Worm (Caenorhabditis elegans) whole organism, L1 larva: Measurements from ENCODE around the gene C13C4.8.
A peak's percentile ranks its signal among the peaks of the same experiment; 100 is the strongest.

ENCODE experiments used
- C04F5.9 ChIP-seq: sonication (generic microtip); optimal IDR thresholded peaks from 2 replicates; lab custom pipeline; 2016; ENCODE audit warnings: missing genetic modification characterization, missing compliant biosample characterization
- C16A3.4 ChIP-seq: fragments of 150-350 bp; optimal IDR thresholded peaks from 2 replicates; lab custom pipeline; 2014; ENCODE audit warnings: missing biosample characterization, missing genetic modification characterization
- F16B12.6 ChIP-seq: fragments of 150-350 bp; optimal IDR thresholded peaks from 2 replicates; lab custom pipeline; 2014; ENCODE audit warnings: missing biosample characterization, missing genetic modification characterization
- Y116A8C.19 ChIP-seq: sonication (generic microtip); optimal IDR thresholded peaks from 2 replicates; lab custom pipeline; 2016; ENCODE audit warnings: missing compliant biosample characterization, missing genetic modification characterization, borderline replicate concordance
- aha-1 ChIP-seq: fragments of 150-350 bp; optimal IDR thresholded peaks from 2 replicates; lab custom pipeline; 2014; ENCODE audit warnings: missing biosample characterization, missing genetic modification characterization
- alr-1 ChIP-seq: fragments of 200-800 bp; sonication (Bioruptor generic); optimal IDR thresholded peaks from 2 replicates; lab custom pipeline; 2018; ENCODE audit warnings: borderline replicate concordance, mild to moderate bottlenecking, missing genetic modification characterization, missing compliant biosample characterization
- blmp-1 ChIP-seq: fragments of 150-350 bp; optimal IDR thresholded peaks from 2 replicates; lab custom pipeline; 2014; ENCODE audit warnings: missing biosample characterization, missing genetic modification characterization
- ceh-8 ChIP-seq: fragments of 200-800 bp; sonication (Bioruptor generic); optimal IDR thresholded peaks from 2 replicates; lab custom pipeline; 2018; ENCODE audit warnings: mild to moderate bottlenecking, missing genetic modification characterization, moderate library complexity, missing compliant biosample characterization
- ceh-88 ChIP-seq: fragments of 200-800 bp; sonication (Bioruptor generic); IDR thresholded peaks from 2 replicates; pipeline ENCODE4 v1.3.6; 2022; ENCODE audit warnings: missing genetic modification characterization, missing compliant biosample characterization
- ces-1 ChIP-seq: fragments of 150-350 bp; optimal IDR thresholded peaks from 2 replicates; lab custom pipeline; 2014; ENCODE audit warnings: missing biosample characterization, missing genetic modification reagents, missing genetic modification characterization
- dsc-1 ChIP-seq: sonication (generic microtip); optimal IDR thresholded peaks from 2 replicates; lab custom pipeline; 2016; ENCODE audit warnings: mild to moderate bottlenecking, missing genetic modification characterization, missing compliant biosample characterization
- efl-1 ChIP-seq, 4 experiments: fragments of 150-350 bp; optimal IDR thresholded peaks in 3 of 4; peaks in 1 of 4; 1 replicate in 1 of 4; 2 replicates in 3 of 4; lab custom pipeline; 2014; ENCODE audit warnings: missing biosample characterization in 2 of 4, missing genetic modification characterization in 2 of 4, missing genetic modification reagents in 2 of 4
- efl-3 ChIP-seq: fragments of 200-800 bp; sonication (Bioruptor generic); optimal IDR thresholded peaks from 2 replicates; lab custom pipeline; 2018; ENCODE audit warnings: mild to moderate bottlenecking, missing genetic modification characterization, missing compliant biosample characterization
- egl-13 ChIP-seq: sonication (generic microtip); optimal IDR thresholded peaks from 2 replicates; lab custom pipeline; 2016; ENCODE audit warnings: missing genotype, missing genetic modification reagents, missing genetic modification characterization, missing compliant biosample characterization
- fkh-10 ChIP-seq: sonication (generic microtip); optimal IDR thresholded peaks from 2 replicates; lab custom pipeline; 2017; ENCODE audit warnings: missing biosample characterization, missing genetic modification reagents, missing genetic modification characterization
- fkh-4 ChIP-seq: sonication (generic microtip); optimal IDR thresholded peaks from 2 replicates; lab custom pipeline; 2016; ENCODE audit warnings: missing compliant biosample characterization, missing genetic modification characterization, borderline replicate concordance
- fkh-8 ChIP-seq: sonication (generic microtip); optimal IDR thresholded peaks from 2 replicates; lab custom pipeline; 2016; ENCODE audit warnings: mild to moderate bottlenecking, missing genetic modification characterization, missing compliant biosample characterization
- hlh-17 ChIP-seq: fragments of 200-800 bp; sonication (Bioruptor generic); optimal IDR thresholded peaks from 2 replicates; lab custom pipeline; 2018; ENCODE audit warnings: missing genetic modification characterization, mild to moderate bottlenecking, missing compliant biosample characterization, moderate library complexity, borderline replicate concordance
- irx-1 ChIP-seq: sonication (generic microtip); optimal IDR thresholded peaks from 2 replicates; lab custom pipeline; 2016; ENCODE audit warnings: missing genetic modification characterization, missing compliant biosample characterization
- isw-1 ChIP-seq: fragments of 200-800 bp; sonication (Bioruptor generic); IDR thresholded peaks from 2 replicates; pipeline ENCODE4 v1.3.6; 2022; ENCODE audit warnings: missing genetic modification characterization, missing compliant biosample characterization
- jun-1 ChIP-seq: fragments of 150-350 bp; optimal IDR thresholded peaks from 2 replicates; lab custom pipeline; 2014; ENCODE audit warnings: missing biosample characterization, missing genetic modification reagents, missing genetic modification characterization
- lin-13 ChIP-seq: fragments of 150-350 bp; optimal IDR thresholded peaks from 2 replicates; lab custom pipeline; 2014; ENCODE audit warnings: missing biosample characterization, missing genetic modification reagents, missing genetic modification characterization
- lin-14 ChIP-seq: fragments of 200-800 bp; sonication (Bioruptor generic); optimal IDR thresholded peaks from 2 replicates; lab custom pipeline; 2018; ENCODE audit warnings: mild to moderate bottlenecking, missing genetic modification characterization, moderate library complexity, missing compliant biosample characterization
- lin-15B ChIP-seq: fragments of 150-350 bp; sonication (generic microtip); optimal IDR thresholded peaks from 3 replicates; lab custom pipeline; 2014; ENCODE audit warnings: missing biosample characterization, missing genetic modification characterization
- lir-3 ChIP-seq: sonication (generic microtip); optimal IDR thresholded peaks from 2 replicates; lab custom pipeline; 2016; ENCODE audit warnings: mild to moderate bottlenecking, missing genetic modification characterization, moderate library complexity, missing compliant biosample characterization; ENCODE audit not compliant: poor library complexity
- lsy-2 ChIP-seq, 2 experiments: fragments of 150-350 bp; optimal IDR thresholded peaks; 2 replicates each; lab custom pipeline; 2014; ENCODE audit warnings: missing biosample characterization in 2 of 2, missing genetic modification characterization in 2 of 2
- mab-9 ChIP-seq: fragments of 200-800 bp; sonication (Bioruptor generic); IDR thresholded peaks from 2 replicates; pipeline ENCODE4 v1.3.6; 2022; ENCODE audit warnings: missing genetic modification reagents, missing genetic modification characterization, missing compliant biosample characterization
- mdl-1 ChIP-seq, 2 experiments: fragments of 150-350 bp; optimal IDR thresholded peaks; 2 replicates each; lab custom pipeline; 2014 to 2017; ENCODE audit warnings: missing biosample characterization in 2 of 2, missing genetic modification characterization in 2 of 2, inconsistent platforms in 1 of 2
- mef-2 ChIP-seq: fragments of 150-350 bp; optimal IDR thresholded peaks from 2 replicates; lab custom pipeline; 2014; ENCODE audit warnings: missing biosample characterization, missing genetic modification characterization
- mep-1 ChIP-seq: fragments of 150-350 bp; optimal IDR thresholded peaks from 2 replicates; lab custom pipeline; 2014; ENCODE audit warnings: missing biosample characterization, missing genetic modification characterization
- nhr-11 ChIP-seq: fragments of 150-350 bp; optimal IDR thresholded peaks from 2 replicates; lab custom pipeline; 2014; ENCODE audit warnings: missing biosample characterization, missing genetic modification characterization
- nhr-19 ChIP-seq: fragments of 200-800 bp; sonication (Bioruptor generic); conservative IDR thresholded peaks from 2 replicates; pipeline ENCODE4 v1.3.6; 2022; ENCODE audit warnings: missing genetic modification characterization, missing compliant biosample characterization
- nhr-20 ChIP-seq: sonication (generic microtip); optimal IDR thresholded peaks from 2 replicates; lab custom pipeline; 2016; ENCODE audit warnings: mild to moderate bottlenecking, missing genetic modification characterization, missing compliant biosample characterization
- nhr-237 ChIP-seq: fragments of 150-350 bp; optimal IDR thresholded peaks from 2 replicates; lab custom pipeline; 2014; ENCODE audit warnings: missing biosample characterization, missing genetic modification characterization
- nhr-76 ChIP-seq: sonication (generic microtip); optimal IDR thresholded peaks from 2 replicates; lab custom pipeline; 2017; ENCODE audit warnings: missing biosample characterization, missing genetic modification characterization
- nhr-77 ChIP-seq: fragments of 150-350 bp; optimal IDR thresholded peaks from 2 replicates; lab custom pipeline; 2014; ENCODE audit warnings: missing biosample characterization, missing genetic modification characterization
- nhr-84 ChIP-seq: sonication (generic microtip); optimal IDR thresholded peaks from 2 replicates; lab custom pipeline; 2017; ENCODE audit warnings: missing biosample characterization, missing genetic modification characterization
- nhr-85 ChIP-seq: sonication (generic microtip); peaks from one replicate; lab custom pipeline; 2016; ENCODE audit warnings: missing genetic modification characterization, inconsistent platforms, missing compliant biosample characterization
- nhr-90 ChIP-seq: sonication (generic microtip); optimal IDR thresholded peaks from 2 replicates; lab custom pipeline; 2016; ENCODE audit warnings: mild to moderate bottlenecking, missing genetic modification characterization, missing compliant biosample characterization; ENCODE audit not compliant: poor library complexity
- pag-3 ChIP-seq: sonication (generic microtip); optimal IDR thresholded peaks from 2 replicates; lab custom pipeline; 2017; ENCODE audit warnings: missing genetic modification characterization, mild to moderate bottlenecking, missing compliant biosample characterization, antibody characterized with exemption, borderline replicate concordance; ENCODE audit not compliant: insufficient read depth
- pax-3 ChIP-seq: fragments of 200-800 bp; sonication (Bioruptor generic); optimal IDR thresholded peaks from 2 replicates; lab custom pipeline; 2018; ENCODE audit warnings: mild to moderate bottlenecking, missing genetic modification characterization, moderate library complexity, missing compliant biosample characterization
- pqm-1 ChIP-seq: sonication (generic microtip); optimal IDR thresholded peaks from 3 replicates; lab custom pipeline; 2017; ENCODE audit warnings: missing biosample characterization, missing genetic modification characterization
- skn-1 ChIP-seq: fragments of 150-350 bp; optimal IDR thresholded peaks from 2 replicates; lab custom pipeline; 2014; ENCODE audit warnings: missing biosample characterization, missing genetic modification characterization
- snpc-4 ChIP-seq: fragments of 150-350 bp; optimal IDR thresholded peaks from 2 replicates; lab custom pipeline; 2014; ENCODE audit warnings: missing biosample characterization, missing genetic modification characterization
- sox-4 ChIP-seq: sonication (generic microtip); optimal IDR thresholded peaks from 2 replicates; lab custom pipeline; 2016; ENCODE audit warnings: missing genetic modification characterization, missing compliant biosample characterization
- swsn-7 ChIP-seq: sonication (generic microtip); optimal IDR thresholded peaks from 2 replicates; lab custom pipeline; 2016; ENCODE audit warnings: missing genetic modification characterization, missing compliant biosample characterization
- unc-130 ChIP-seq: fragments of 150-350 bp; optimal IDR thresholded peaks from 2 replicates; lab custom pipeline; 2017; ENCODE audit warnings: missing biosample characterization, missing genetic modification characterization, inconsistent platforms
- unc-30 ChIP-seq: sonication (generic microtip); optimal IDR thresholded peaks from 2 replicates; lab custom pipeline; 2017; ENCODE audit warnings: missing biosample characterization, missing genetic modification characterization
- unc-62 ChIP-seq: fragments of 150-350 bp; optimal IDR thresholded peaks from 2 replicates; lab custom pipeline; 2014; ENCODE audit warnings: missing biosample characterization, missing genetic modification reagents, missing genetic modification characterization
- unc-86 ChIP-seq: sonication (generic microtip); optimal IDR thresholded peaks from 2 replicates; lab custom pipeline; 2016; ENCODE audit warnings: missing genetic modification characterization, missing compliant biosample characterization
- vab-15 ChIP-seq: sonication (generic microtip); optimal IDR thresholded peaks from 2 replicates; lab custom pipeline; 2017; ENCODE audit warnings: missing genotype, mild to moderate bottlenecking, missing genetic modification characterization, missing compliant biosample characterization
- xbp-1 ChIP-seq: sonication (generic microtip); optimal IDR thresholded peaks from 2 replicates; lab custom pipeline; 2016; ENCODE audit warnings: missing genetic modification characterization, missing compliant biosample characterization
- ztf-11 ChIP-seq, 2 experiments: sonication (generic microtip); optimal IDR thresholded peaks; 2 replicates each; lab custom pipeline; 2016 to 2017; ENCODE audit warnings: missing genetic modification characterization in 2 of 2, missing biosample characterization in 1 of 2, missing compliant biosample characterization in 1 of 2

Gene C13C4.8

ce11 chrV:12091759-12092158, 26.0 kb upstream of the C13C4.8 start, which contains the start of gene nhr-206:
nhr-206 (plus strand) TSS chrV:12092006.
- TF ChIP-seq fkh-8 (tag; lab: Kevin White, UChicago) (no peak), pqm-1 (tag; lab: Kevin White, UChicago) (no peak), pax-3 (tag; lab: Kevin White, UChicago) (no peak), mdl-1 (tag; optimal IDR thresholded peaks at IDR 0.05; lab: Kevin White, UChicago) (peak in 1 of 2 experiments; percentile 40), lin-15B (no peak), ces-1 (GFP tag; lab: Kevin White, UChicago) (no peak), dsc-1 (tag; lab: Kevin White, UChicago) (no peak), nhr-77 (tag; lab: Kevin White, UChicago) (no peak), irx-1 (tag; lab: Kevin White, UChicago) (no peak), fkh-10 (no peak), F16B12.6 (tag; lab: Kevin White, UChicago) (no peak), sox-4 (tag; lab: Kevin White, UChicago) (no peak), swsn-7 (tag; lab: Kevin White, UChicago) (no peak), egl-13 (tag; lab: Kevin White, UChicago) (no peak), ceh-88 (GFP tag; lab: Robert Waterston, UW) (no peak), unc-30 (tag; lab: Kevin White, UChicago) (no peak), unc-130 (tag; lab: Kevin White, UChicago) (no peak), jun-1 (no peak), snpc-4 (tag; lab: Kevin White, UChicago) (no peak), lin-14 (GFP tag; lab: Kevin White, UChicago) (peak; percentile 77), blmp-1 (peak; percentile 45), lsy-2 (tag; optimal IDR thresholded peaks at IDR 0.05; lab: Kevin White, UChicago) (peak in 1 of 2 experiments; percentile 11), nhr-20 (tag; lab: Kevin White, UChicago) (peak; percentile 70), pag-3 (tag; lab: Kevin White, UChicago) (no peak), fkh-4 (tag; lab: Kevin White, UChicago) (no peak), alr-1 (tag; lab: Kevin White, UChicago) (no peak), nhr-11 (tag; lab: Kevin White, UChicago) (no peak), nhr-85 (tag; lab: Kevin White, UChicago) (peak; percentile 77), mab-9 (GFP tag; lab: Robert Waterston, UW) (no peak), C04F5.9 (tag; lab: Kevin White, UChicago) (no peak), nhr-84 (tag; lab: Kevin White, UChicago) (no peak), nhr-19 (GFP tag; lab: Robert Waterston, UW) (peak; percentile 21; the same call in 1 of the 2 replicates), nhr-237 (no peak), C16A3.4 (tag; lab: Kevin White, UChicago) (no peak), nhr-76 (tag; lab: Kevin White, UChicago) (no peak), lir-3 (tag; lab: Kevin White, UChicago) (peak; percentile 17), nhr-90 (peak; percentile 11), xbp-1 (tag; lab: Kevin White, UChicago) (no peak), isw-1 (GFP tag; lab: Robert Waterston, UW) (no peak), ceh-8 (GFP tag; lab: Kevin White, UChicago) (no peak), mep-1 (tag; lab: Kevin White, UChicago) (peak; percentile 18), mef-2 (tag; lab: Kevin White, UChicago) (no peak), skn-1 (tag; lab: Kevin White, UChicago) (peak; percentile 10), efl-1 (optimal IDR thresholded peaks at IDR 0.05; lab: Kevin White, UChicago) (no peak), efl-1 (GFP tag; optimal IDR thresholded peaks at IDR 0.05 in 1 of 2; lab: Kevin White, UChicago) (no peak), ztf-11 (tag; optimal IDR thresholded peaks at IDR 0.05; lab: Kevin White, UChicago) (no peak), efl-3 (GFP tag; lab: Kevin White, UChicago) (no peak), unc-62 (GFP tag; lab: Kevin White, UChicago) (no peak), vab-15 (tag; lab: Kevin White, UChicago) (no peak), Y116A8C.19 (tag; lab: Kevin White, UChicago) (no peak), aha-1 (no peak), lin-13 (GFP tag; lab: Kevin White, UChicago) (no peak), unc-86 (no peak), hlh-17 (GFP tag; lab: Kevin White, UChicago) (no peak)
